Fruit fly (Drosophila melanogaster) whole organism, embryonic: ENCODE results near the gene al.
A peak's percentile ranks its signal among the peaks of the same experiment; 100 is the strongest.

Source experiments
- Adf1 ChIP-seq: fragments of 200-800 bp; sonication (Bioruptor generic); IDR thresholded peaks from 2 replicates; pipeline ENCODE4 v1.3.6; 2022; ENCODE audit warnings: missing biosample characterization, missing genetic modification characterization
- Asciz ChIP-seq: fragments of 200-800 bp; sonication (Bioruptor generic); optimal IDR thresholded peaks from 2 replicates; lab custom pipeline; 2017; ENCODE audit warnings: missing biosample characterization, mild to moderate bottlenecking, missing genetic modification characterization, missing genetic modification reagents
- Atf3 ChIP-seq: fragments of 200-800 bp; sonication (Bioruptor generic); optimal IDR thresholded peaks from 3 replicates; lab custom pipeline; 2016; ENCODE audit warnings: missing biosample characterization, missing genetic modification characterization
- CG10321 ChIP-seq: fragments of 200-800 bp; sonication (Bioruptor generic); IDR thresholded peaks from 2 replicates; pipeline ENCODE4 v1.3.6; 2022; ENCODE audit warnings: missing biosample characterization, missing genetic modification characterization
- CG10565 ChIP-seq: fragments of 200-800 bp; sonication (Bioruptor generic); optimal IDR thresholded peaks from 3 replicates; lab custom pipeline; 2016; ENCODE audit warnings: missing biosample characterization, mild to moderate bottlenecking, missing genetic modification characterization
- CG12236 ChIP-seq: fragments of 200-800 bp; sonication (Bioruptor generic); optimal IDR thresholded peaks from 2 replicates; lab custom pipeline; 2016; ENCODE audit warnings: missing biosample characterization, missing genetic modification characterization
- CG12391 ChIP-seq: fragments of 200-800 bp; sonication (Bioruptor generic); optimal IDR thresholded peaks from 3 replicates; lab custom pipeline; 2018; ENCODE audit warnings: missing biosample characterization, mild to moderate bottlenecking, missing genetic modification characterization, moderate library complexity
- CG13894 ChIP-seq: fragments of 200-800 bp; sonication (Bioruptor generic); optimal IDR thresholded peaks from 3 replicates; lab custom pipeline; 2018; ENCODE audit warnings: missing biosample characterization, mild to moderate bottlenecking, missing genetic modification characterization, moderate library complexity
- CG14014 ChIP-seq: fragments of 200-800 bp; sonication (Bioruptor generic); IDR thresholded peaks from 2 replicates; pipeline ENCODE4 v1.3.6; 2022; ENCODE audit warnings: missing biosample characterization, missing genetic modification characterization
- CG15269 ChIP-seq: fragments of 200-800 bp; sonication (Bioruptor generic); optimal IDR thresholded peaks from 2 replicates; lab custom pipeline; 2018; ENCODE audit warnings: missing biosample characterization, mild to moderate bottlenecking, missing genetic modification characterization, moderate library complexity
- CG16815 ChIP-seq: fragments of 200-800 bp; sonication (Bioruptor generic); optimal IDR thresholded peaks from 3 replicates; lab custom pipeline; 2017; ENCODE audit warnings: missing biosample characterization, mild to moderate bottlenecking, missing genetic modification characterization
- CG17186 ChIP-seq: fragments of 200-800 bp; sonication (Bioruptor generic); optimal IDR thresholded peaks from 3 replicates; lab custom pipeline; 2017; ENCODE audit warnings: missing biosample characterization, missing genetic modification reagents, missing genetic modification characterization
- CG17361 ChIP-seq: fragments of 200-800 bp; sonication (Bioruptor generic); IDR thresholded peaks from 3 replicates; pipeline ENCODE4 v1.3.6; 2022; ENCODE audit warnings: missing biosample characterization, missing genetic modification characterization
- CG17802 ChIP-seq: fragments of 200-800 bp; sonication (Bioruptor generic); optimal IDR thresholded peaks from 2 replicates; lab custom pipeline; 2018; ENCODE audit warnings: missing biosample characterization, mild to moderate bottlenecking, missing genetic modification characterization, moderate library complexity
- CG1832 ChIP-seq: fragments of 200-800 bp; sonication (Bioruptor generic); optimal IDR thresholded peaks from 2 replicates; lab custom pipeline; 2017; ENCODE audit warnings: missing biosample characterization, mild to moderate bottlenecking, missing genetic modification characterization, inconsistent platforms
- CG18619 ChIP-seq: fragments of 200-800 bp; sonication (Bioruptor generic); optimal IDR thresholded peaks from 3 replicates; lab custom pipeline; 2017; ENCODE audit warnings: missing biosample characterization, mild to moderate bottlenecking, missing genetic modification characterization
- CG2875 ChIP-seq: fragments of 200-800 bp; sonication (Bioruptor generic); optimal IDR thresholded peaks from 2 replicates; lab custom pipeline; 2017; ENCODE audit warnings: missing biosample characterization, mild to moderate bottlenecking, missing genetic modification characterization, missing genetic modification reagents
- CG3163 ChIP-seq: fragments of 200-800 bp; sonication (Bioruptor generic); optimal IDR thresholded peaks from 3 replicates; lab custom pipeline; 2016; ENCODE audit warnings: missing biosample characterization, missing genetic modification characterization
- CG6765 ChIP-seq: fragments of 200-800 bp; sonication (Bioruptor generic); optimal IDR thresholded peaks from 3 replicates; lab custom pipeline; 2017; ENCODE audit warnings: missing biosample characterization, mild to moderate bottlenecking, missing genetic modification characterization
- CG6791 ChIP-seq: fragments of 200-800 bp; sonication (Bioruptor generic); IDR thresholded peaks from 3 replicates; pipeline ENCODE4 v1.3.6; 2022; ENCODE audit warnings: missing biosample characterization, missing genetic modification characterization; ENCODE audit not compliant: partially characterized antibody
- CG8089 ChIP-seq: fragments of 200-800 bp; sonication (Bioruptor generic); optimal IDR thresholded peaks from 3 replicates; lab custom pipeline; 2016; ENCODE audit warnings: missing biosample characterization, missing genetic modification characterization
- CG8388 ChIP-seq: fragments of 200-800 bp; sonication (Bioruptor generic); optimal IDR thresholded peaks from 2 replicates; lab custom pipeline; 2019; ENCODE audit warnings: missing biosample characterization, mild to moderate bottlenecking, missing genetic modification characterization, moderate library complexity
- CHES-1-like ChIP-seq: fragments of 200-800 bp; sonication (Bioruptor generic); optimal IDR thresholded peaks from 2 replicates; lab custom pipeline; 2016; ENCODE audit warnings: missing biosample characterization, missing genetic modification characterization
- D19A ChIP-seq: fragments of 200-800 bp; optimal IDR thresholded peaks from 3 replicates; lab custom pipeline; 2019; ENCODE audit warnings: missing biosample characterization, mild to moderate bottlenecking, missing genetic modification characterization, moderate library complexity
- Deaf1 ChIP-seq: fragments of 200-800 bp; optimal IDR thresholded peaks from 3 replicates; lab custom pipeline; 2019; ENCODE audit warnings: missing biosample characterization, mild to moderate bottlenecking, missing genetic modification characterization, moderate library complexity
- Doc2 ChIP-seq: fragments of 200-800 bp; sonication (Bioruptor generic); IDR thresholded peaks from 2 replicates; pipeline ENCODE4 v1.3.6; 2022; ENCODE audit warnings: missing biosample characterization, missing genetic modification characterization
- HLHmδ ChIP-seq: fragments of 200-800 bp; sonication (Bioruptor generic); optimal IDR thresholded peaks from 2 replicates; lab custom pipeline; 2018; ENCODE audit warnings: missing biosample characterization, mild to moderate bottlenecking, missing genetic modification characterization, moderate library complexity
- HmgZ ChIP-seq: fragments of 200-800 bp; sonication (Bioruptor generic); optimal IDR thresholded peaks from 2 replicates; lab custom pipeline; 2018; ENCODE audit warnings: missing biosample characterization, mild to moderate bottlenecking, missing genetic modification characterization
- Lhr ChIP-seq: fragments of 200-800 bp; sonication (Bioruptor generic); optimal IDR thresholded peaks from 3 replicates; lab custom pipeline; 2017; ENCODE audit warnings: mild to moderate bottlenecking, missing biosample characterization, missing genetic modification reagents, missing genetic modification characterization
- Oaz ChIP-seq: fragments of 200-800 bp; sonication (Bioruptor generic); IDR thresholded peaks from 2 replicates; pipeline ENCODE4 v1.3.6; 2022; ENCODE audit warnings: missing biosample characterization, missing genetic modification characterization
- Poxn ChIP-seq: fragments of 200-800 bp; sonication (Bioruptor generic); IDR thresholded peaks from 2 replicates; pipeline ENCODE4 v1.3.6; 2022; ENCODE audit warnings: missing biosample characterization, missing genetic modification characterization
- Rx ChIP-seq: fragments of 200-800 bp; sonication (Bioruptor generic); IDR thresholded peaks from 2 replicates; pipeline ENCODE4 v1.3.6; 2022; ENCODE audit warnings: missing biosample characterization, missing genetic modification characterization
- Side ChIP-seq: fragments of 200-800 bp; sonication (Bioruptor generic); optimal IDR thresholded peaks from 2 replicates; lab custom pipeline; 2016; ENCODE audit warnings: missing biosample characterization, missing genetic modification characterization
- Ssrp ChIP-seq: fragments of 200-800 bp; sonication (Bioruptor generic); optimal IDR thresholded peaks from 2 replicates; lab custom pipeline; 2018; ENCODE audit warnings: missing biosample characterization, mild to moderate bottlenecking, missing genetic modification characterization, moderate library complexity
- az2 ChIP-seq: fragments of 200-800 bp; sonication (Bioruptor generic); optimal IDR thresholded peaks from 3 replicates; lab custom pipeline; 2016; ENCODE audit warnings: missing biosample characterization, missing genetic modification characterization
- bcd ChIP-seq: fragments of 200-800 bp; sonication (Bioruptor generic); optimal IDR thresholded peaks from 2 replicates; lab custom pipeline; 2017; ENCODE audit warnings: missing biosample characterization, mild to moderate bottlenecking, missing genetic modification characterization
- cad ChIP-seq: fragments of >200 bp; optimal IDR thresholded peaks from 2 replicates; lab custom pipeline; 2017; ENCODE audit warnings: missing biosample characterization, missing genetic modification characterization
- fd64A ChIP-seq: fragments of 200-800 bp; sonication (Bioruptor generic); optimal IDR thresholded peaks from 3 replicates; lab custom pipeline; 2018; ENCODE audit warnings: missing biosample characterization, mild to moderate bottlenecking, missing genetic modification characterization
- gem ChIP-seq: fragments of 200-800 bp; sonication (Bioruptor generic); optimal IDR thresholded peaks from 2 replicates; lab custom pipeline; 2019; ENCODE audit warnings: missing biosample characterization, mild to moderate bottlenecking, missing genetic modification characterization, moderate library complexity
- her ChIP-seq: fragments of 200-800 bp; sonication (Bioruptor generic); optimal IDR thresholded peaks from 2 replicates; lab custom pipeline; 2016; ENCODE audit warnings: missing biosample characterization, missing genetic modification characterization
- lbe ChIP-seq: fragments of 200-800 bp; sonication (Bioruptor generic); optimal IDR thresholded peaks from 2 replicates; lab custom pipeline; 2016; ENCODE audit warnings: missing biosample characterization, mild to moderate bottlenecking, missing genetic modification characterization
- lmd ChIP-seq: fragments of 200-800 bp; sonication (Bioruptor generic); IDR thresholded peaks from 2 replicates; pipeline ENCODE4 v1.3.6; 2022; ENCODE audit warnings: missing biosample characterization, missing genetic modification characterization
- lola ChIP-seq, 3 experiments: fragments of >200 bp in 2 of 3; fragments of 200-800 bp in 1 of 3; sonication (Bioruptor generic) in 1 of 3; optimal IDR thresholded peaks; 2 replicates each; lab custom pipeline; 2017 to 2019; ENCODE audit warnings: missing biosample characterization in 3 of 3, missing genetic modification characterization in 3 of 3, mild to moderate bottlenecking in 1 of 3, moderate library complexity in 1 of 3
- peb ChIP-seq: fragments of 200-800 bp; sonication (Bioruptor generic); IDR thresholded peaks from 2 replicates; pipeline ENCODE4 v1.3.6; 2022; ENCODE audit warnings: missing biosample characterization, missing genetic modification characterization
- sim ChIP-seq: fragments of 200-800 bp; sonication (Bioruptor generic); IDR thresholded peaks from 2 replicates; pipeline ENCODE4 v1.3.6; 2022; ENCODE audit warnings: missing biosample characterization, missing genetic modification characterization
- sima ChIP-seq: fragments of 200-800 bp; sonication (Bioruptor generic); optimal IDR thresholded peaks from 2 replicates; lab custom pipeline; 2016; ENCODE audit warnings: missing biosample characterization, missing genetic modification characterization
- sna ChIP-seq: fragments of 200-800 bp; sonication (Bioruptor generic); IDR thresholded peaks from 2 replicates; pipeline ENCODE4 v1.3.6; 2022; ENCODE audit warnings: missing biosample characterization, missing genetic modification characterization; ENCODE audit not compliant: partially characterized antibody
- wdn ChIP-seq: fragments of 200-800 bp; sonication (Bioruptor generic); IDR thresholded peaks from 2 replicates; pipeline ENCODE4 v1.3.6; 2022; ENCODE audit warnings: missing biosample characterization, missing genetic modification characterization

Gene al

dm6 chr2L:414593-415399 lies 36.9 kb downstream of the al start, which contains the start of the genes AP-2alpha and ebi (continued):
- peak; percentile 91 for TF ChIP-seq CG8089
- no peak for TF ChIP-seq Deaf1 (tag; lab: Kevin White, UChicago)
- no peak for TF ChIP-seq cad (GFP tag; lab: Kevin White, UChicago)
- TF ChIP-seq Poxn (GFP tag; lab: Robert Waterston, UW) = peak; percentile 71
- peak in 1 of 3 experiments; percentile 84 for TF ChIP-seq lola (GFP tag; optimal IDR thresholded peaks at IDR 0.05; lab: Kevin White, UChicago)
- peak; percentile 58 for TF ChIP-seq HLHmδ (GFP tag; lab: Kevin White, UChicago)
- no peak for TF ChIP-seq sna (GFP tag; lab: Robert Waterston, UW)
- TF ChIP-seq CG2875 (GFP tag; lab: Kevin White, UChicago) = peak; percentile 33
- peak; percentile 92 for TF ChIP-seq CG17361 (GFP tag; lab: Robert Waterston, UW)
- TF ChIP-seq Rx (GFP tag; lab: Robert Waterston, UW) = peak; percentile 61; the same call in 1 of the 2 replicates
- TF ChIP-seq CG16815 (GFP tag; lab: Kevin White, UChicago) = peak; percentile 92
- peak; percentile 79 for TF ChIP-seq CG13894 (tag; lab: Kevin White, UChicago)
- peak; percentile 37 for TF ChIP-seq sima (GFP tag; lab: Kevin White, UChicago)
- peak; percentile 49; the same call in 1 of the 2 replicates for TF ChIP-seq Doc2 (GFP tag; lab: Robert Waterston, UW)
- peak; percentile 44; the same call in 1 of the 2 replicates for TF ChIP-seq CG10321 (GFP tag; lab: Robert Waterston, UW)
- TF ChIP-seq Ssrp (tag; lab: Kevin White, UChicago) = peak; percentile 84
- peak; percentile 94 for TF ChIP-seq lmd (GFP tag; lab: Robert Waterston, UW)
- TF ChIP-seq CG17802 (tag; lab: Kevin White, UChicago) = peak; percentile 28
- peak; percentile 89 for TF ChIP-seq HmgZ (tag; lab: Kevin White, UChicago)
- TF ChIP-seq sim (GFP tag; lab: Robert Waterston, UW) = 0 out of 2 replicates have a peak, but pooled peaks have one; percentile 26
- TF ChIP-seq her (GFP tag; lab: Kevin White, UChicago) = peak; percentile 93
- TF ChIP-seq peb (GFP tag; lab: Robert Waterston, UW) = peak; percentile 84
- TF ChIP-seq Adf1 (GFP tag; lab: Robert Waterston, UW) = peak; percentile 67
- TF ChIP-seq CG1832 (GFP tag; lab: Kevin White, UChicago) = no peak
- TF ChIP-seq CG12391 (tag; lab: Kevin White, UChicago) = peak; percentile 93
- TF ChIP-seq Oaz (GFP tag; lab: Robert Waterston, UW) = peak; percentile 81
- peak; percentile 68 for TF ChIP-seq CG8388 (GFP tag; lab: Kevin White, UChicago)
- TF ChIP-seq bcd (GFP tag; lab: Kevin White, UChicago) = peak; percentile 91
- peak; percentile 81 for TF ChIP-seq Lhr
- no peak for TF ChIP-seq fd64A (GFP tag; lab: Kevin White, UChicago)
- peak; percentile 85 for TF ChIP-seq CG15269 (tag; lab: Kevin White, UChicago)
- TF ChIP-seq CG6765 (GFP tag; lab: Kevin White, UChicago) = peak; percentile 59
- TF ChIP-seq CG3163 (GFP tag; lab: Kevin White, UChicago) = peak; percentile 86
- TF ChIP-seq Side (GFP tag; lab: Kevin White, UChicago) = peak; percentile 89
- peak; percentile 93 for TF ChIP-seq Atf3 (GFP tag; lab: Kevin White, UChicago)
- peak; percentile 97 for TF ChIP-seq CHES-1-like (GFP tag; lab: Kevin White, UChicago)
- peak; percentile 87 for TF ChIP-seq CG18619 (GFP tag; lab: Kevin White, UChicago)
- TF ChIP-seq D19A (tag; lab: Kevin White, UChicago) = peak; percentile 67
- TF ChIP-seq CG17186 (GFP tag; lab: Kevin White, UChicago) = peak; percentile 91
- TF ChIP-seq lbe = peak; percentile 52
- TF ChIP-seq az2 (GFP tag; lab: Kevin White, UChicago) = peak; percentile 87
- TF ChIP-seq CG14014 = peak; percentile 86
- peak; percentile 83 for TF ChIP-seq wdn (GFP tag; lab: Robert Waterston, UW)
- TF ChIP-seq Asciz (GFP tag; lab: Kevin White, UChicago) = peak; percentile 60
- TF ChIP-seq gem (tag; lab: Kevin White, UChicago) = peak; percentile 92
- TF ChIP-seq CG10565 = peak; percentile 29
- TF ChIP-seq CG6791 (GFP tag; lab: Robert Waterston, UW) = no peak
- peak; percentile 77 for TF ChIP-seq CG12236 (GFP tag; lab: Kevin White, UChicago)
